Comparison of ENCODE assay signal across 4 worm cellular contexts in genomic region chrII:6449656-6450055, ce11.
A peak's percentile ranks its signal among the peaks of the same experiment; 100 is the strongest.
TF ChIP-seq lines count a peak whose summit lies in the region.

TSS of gene nhr-22 (minus strand) at chrII:6449792.

TF ChIP-seq in whole organism, L1 larva, 84 proteins besides CTCF, POLR2A, EP300 and RAD21:
- TF ChIP-seq blmp-1 (tag; optimal IDR thresholded peaks at IDR 0.05; lab: Kevin White, UChicago) (peak; percentile 78), pax-3 (tag; optimal IDR thresholded peaks at IDR 0.05; lab: Kevin White, UChicago) (no peak), fkh-10 (GFP tag; optimal IDR thresholded peaks at IDR 0.05; lab: Kevin White, UChicago) (no peak), lin-14 (GFP tag; optimal IDR thresholded peaks at IDR 0.05; lab: Kevin White, UChicago) (peak; percentile 29), nhr-28 (tag; optimal IDR thresholded peaks at IDR 0.05; lab: Kevin White, UChicago) (no peak), sox-4 (tag; optimal IDR thresholded peaks at IDR 0.05; lab: Kevin White, UChicago) (no peak), nhr-85 (tag; lab: Kevin White, UChicago) (peak; percentile 16), nhr-19 (GFP tag; conservative IDR thresholded peaks at IDR 0.05; lab: Robert Waterston, UW) (no peak), elt-3 (tag; optimal IDR thresholded peaks at IDR 0.05; lab: Kevin White, UChicago) (peak in 1 of 6 experiments; percentile 12), unc-86 (tag; optimal IDR thresholded peaks at IDR 0.05; lab: Kevin White, UChicago) (no peak)

TF ChIP-seq in whole organism, L2 larva, 48 proteins besides CTCF, POLR2A, EP300 and RAD21:
- no peak for TF ChIP-seq alr-1 (tag; optimal IDR thresholded peaks at IDR 0.05; lab: Kevin White, UChicago)
- peak; percentile 24 for TF ChIP-seq blmp-1 (tag; optimal IDR thresholded peaks at IDR 0.05; lab: Kevin White, UChicago; ENCODE audit: insufficient read depth)
- peak; percentile 62 for TF ChIP-seq fos-1 (tag; optimal IDR thresholded peaks at IDR 0.05; lab: Kevin White, UChicago)
TF ChIP-seq in whole organism, L2 larva: peak in this region for 2.

TF ChIP-seq in whole organism, L3 larva, 47 proteins besides CTCF, POLR2A, EP300 and RAD21:
- TF ChIP-seq ceh-82 (tag; optimal IDR thresholded peaks at IDR 0.05; lab: Kevin White, UChicago) (no peak), tbx-2 (tag; optimal IDR thresholded peaks at IDR 0.05; lab: Kevin White, UChicago) (no peak), nhr-67 (tag; optimal IDR thresholded peaks at IDR 0.05; lab: Kevin White, UChicago) (no peak), nhr-25 (tag; optimal IDR thresholded peaks at IDR 0.05; lab: Kevin White, UChicago) (no peak), aly-2 (tag; optimal IDR thresholded peaks at IDR 0.05; lab: Kevin White, UChicago) (no peak), elt-2 (tag; optimal IDR thresholded peaks at IDR 0.05; lab: Kevin White, UChicago) (peak; percentile 37)

TF ChIP-seq in whole organism, L4 larva, 104 proteins besides CTCF, POLR2A, EP300 and RAD21:
- TF ChIP-seq mxl-3 (GFP tag; optimal IDR thresholded peaks at IDR 0.05; lab: Kevin White, UChicago) (peak; percentile 54), nhr-42 (GFP tag; IDR thresholded peaks at IDR 0.05; lab: Robert Waterston, UW) (no peak), nhr-28 (tag; optimal IDR thresholded peaks at IDR 0.05; lab: Kevin White, UChicago) (peak; percentile 60), pqm-1 (tag; optimal IDR thresholded peaks at IDR 0.05; lab: Kevin White, UChicago) (peak; percentile 28), fos-1 (tag; optimal IDR thresholded peaks at IDR 0.05; lab: Kevin White, UChicago) (no peak)

Comparison
In these comparisons a context has a peak if more than half of its experiments do, and no peak if none do; other contexts are left out.
1. Of the 29 proteins assayed by ChIP-seq in both whole organism, L4 larva and whole organism, L1 larva: peak only in whole organism, L4 larva: nhr-28 and pqm-1; only in whole organism, L1 larva: none; in both: none; in neither: 27.